Worm (Caenorhabditis elegans) whole organism, midembryonic: Measurements from ENCODE around the gene lrpr-1.

Source experiments
- T22C8.4 ChIP-seq: fragments of 200-800 bp; sonication (Bioruptor generic); IDR thresholded peaks from 2 replicates; pipeline ENCODE4 v1.3.6; 2022; ENCODE audit warnings: missing genetic modification characterization, missing compliant biosample characterization
- cog-1 ChIP-seq: sonication (generic microtip); optimal IDR thresholded peaks from 2 replicates; lab custom pipeline; 2016; ENCODE audit warnings: missing genetic modification characterization, missing compliant biosample characterization
- flt-1 ChIP-seq: fragments of 200-800 bp; sonication (Bioruptor generic); IDR thresholded peaks from 2 replicates; pipeline ENCODE4 v1.3.6; 2022; ENCODE audit warnings: missing genetic modification characterization, missing compliant biosample characterization
- klf-2 ChIP-seq: fragments of 200-800 bp; sonication (Bioruptor generic); conservative IDR thresholded peaks from 2 replicates; pipeline ENCODE4 v1.3.6; 2022; ENCODE audit warnings: missing genetic modification reagents, missing genetic modification characterization, missing compliant biosample characterization
- med-1 ChIP-seq: sonication (generic microtip); optimal IDR thresholded peaks from 2 replicates; lab custom pipeline; 2017; ENCODE audit warnings: missing genetic modification characterization, mild to moderate bottlenecking, missing compliant biosample characterization, antibody characterized with exemption, missing genetic modification reagents; ENCODE audit not compliant: insufficient read depth
- ref-1 ChIP-seq: fragments of 200-800 bp; sonication (Bioruptor generic); conservative IDR thresholded peaks from 2 replicates; pipeline ENCODE4 v1.3.6; 2022; ENCODE audit warnings: missing genetic modification reagents, missing genetic modification characterization, missing compliant biosample characterization
- tab-1 ChIP-seq: fragments of 200-800 bp; sonication (Bioruptor generic); IDR thresholded peaks from 2 replicates; pipeline ENCODE4 v1.3.6; 2022; ENCODE audit warnings: missing genetic modification characterization, missing compliant biosample characterization
- ztf-23 ChIP-seq: fragments of 200-800 bp; sonication (Bioruptor generic); IDR thresholded peaks from 2 replicates; pipeline ENCODE4 v1.3.6; 2022; ENCODE audit warnings: missing genetic modification reagents, missing genetic modification characterization, missing compliant biosample characterization
- ztf-29 ChIP-seq: fragments of 200-800 bp; sonication (Bioruptor generic); IDR thresholded peaks from 2 replicates; pipeline ENCODE4 v1.3.6; 2022; ENCODE audit warnings: missing genetic modification reagents, missing genetic modification characterization, missing compliant biosample characterization

The lrpr-1 gene

ce11 chrV:5882429-5882828 is 35.3 kb downstream of the lrpr-1 start:
- TF ChIP-seq med-1 (GFP tag; lab: Kevin White, UChicago) (no peak), klf-2 (GFP tag; lab: Robert Waterston, UW) (no peak), flt-1 (GFP tag; lab: Robert Waterston, UW) (no peak), ztf-29 (GFP tag; lab: Robert Waterston, UW) (no peak), ref-1 (GFP tag; lab: Robert Waterston, UW) (no peak), tab-1 (GFP tag; lab: Robert Waterston, UW) (no peak), ztf-23 (GFP tag; lab: Robert Waterston, UW) (no peak), cog-1 (tag; lab: Kevin White, UChicago) (no peak), T22C8.4 (GFP tag; lab: Robert Waterston, UW) (no peak)

- TF ChIP-seq tab-1 (GFP tag; lab: Robert Waterston, UW): no peak
- TF ChIP-seq ztf-23 (GFP tag; lab: Robert Waterston, UW): no peak
- TF ChIP-seq klf-2 (GFP tag; lab: Robert Waterston, UW): no peak
- no peak for TF ChIP-seq med-1 (GFP tag; lab: Kevin White, UChicago)
- no peak for TF ChIP-seq flt-1 (GFP tag; lab: Robert Waterston, UW)
- no peak for TF ChIP-seq T22C8.4 (GFP tag; lab: Robert Waterston, UW)
- no peak for TF ChIP-seq ztf-29 (GFP tag; lab: Robert Waterston, UW)
- TF ChIP-seq ref-1 (GFP tag; lab: Robert Waterston, UW): no peak
- no peak for TF ChIP-seq cog-1 (tag; lab: Kevin White, UChicago)
Observed at ce11 chrV:5880064-5880463, 37.6 kb downstream of the lrpr-1 start, which contains the start of gene C02G6.3. TSS of gene C02G6.3 (plus strand) at chrV:5880364.

- TF ChIP-seq klf-2 (GFP tag; lab: Robert Waterston, UW) (no peak), ref-1 (GFP tag; lab: Robert Waterston, UW) (no peak), cog-1 (tag; lab: Kevin White, UChicago) (no peak), T22C8.4 (GFP tag; lab: Robert Waterston, UW) (no peak), tab-1 (GFP tag; lab: Robert Waterston, UW) (no peak), med-1 (GFP tag; lab: Kevin White, UChicago) (no peak), flt-1 (GFP tag; lab: Robert Waterston, UW) (no peak), ztf-29 (GFP tag; lab: Robert Waterston, UW) (no peak), ztf-23 (GFP tag; lab: Robert Waterston, UW) (no peak)
Observed at ce11 chrV:5876966-5877365, 40.7 kb downstream of the lrpr-1 start.

- no peak for TF ChIP-seq ztf-23 (GFP tag; lab: Robert Waterston, UW)
Observed at ce11 chrV:5871759-5872158, 45.9 kb downstream of the lrpr-1 start, which contains the start of gene C02G6.2. TSS of gene C02G6.2 (plus strand) at chrV:5872059.

ce11 chrV:5869227-5869626 is 48.5 kb downstream of the lrpr-1 start, which contains the start of gene F26F12.4:
TSS of gene F26F12.4 (minus strand) at chrV:5869327.
- TF ChIP-seq ztf-29 (GFP tag; lab: Robert Waterston, UW) (no peak), ztf-23 (GFP tag; lab: Robert Waterston, UW) (no peak), T22C8.4 (GFP tag; lab: Robert Waterston, UW) (no peak), klf-2 (GFP tag; lab: Robert Waterston, UW) (no peak), tab-1 (GFP tag; lab: Robert Waterston, UW) (no peak), ref-1 (GFP tag; lab: Robert Waterston, UW) (no peak), flt-1 (GFP tag; lab: Robert Waterston, UW) (no peak), cog-1 (tag; lab: Kevin White, UChicago) (no peak), med-1 (GFP tag; lab: Kevin White, UChicago) (no peak)

- TF ChIP-seq ref-1 (GFP tag; lab: Robert Waterston, UW) (no peak), ztf-29 (GFP tag; lab: Robert Waterston, UW) (no peak), T22C8.4 (GFP tag; lab: Robert Waterston, UW) (no peak), klf-2 (GFP tag; lab: Robert Waterston, UW) (no peak), flt-1 (GFP tag; lab: Robert Waterston, UW) (no peak), med-1 (GFP tag; lab: Kevin White, UChicago) (no peak), tab-1 (GFP tag; lab: Robert Waterston, UW) (no peak), ztf-23 (GFP tag; lab: Robert Waterston, UW) (no peak), cog-1 (tag; lab: Kevin White, UChicago) (no peak)
Observed at ce11 chrV:5865085-5865484, 52.6 kb downstream of the lrpr-1 start, which contains the start of gene F26F12.5. TSS of gene F26F12.5 (minus strand) at chrV:5865185.
